Worm (Caenorhabditis elegans): ENCODE results near the gene C04A11.1.

DNA sequence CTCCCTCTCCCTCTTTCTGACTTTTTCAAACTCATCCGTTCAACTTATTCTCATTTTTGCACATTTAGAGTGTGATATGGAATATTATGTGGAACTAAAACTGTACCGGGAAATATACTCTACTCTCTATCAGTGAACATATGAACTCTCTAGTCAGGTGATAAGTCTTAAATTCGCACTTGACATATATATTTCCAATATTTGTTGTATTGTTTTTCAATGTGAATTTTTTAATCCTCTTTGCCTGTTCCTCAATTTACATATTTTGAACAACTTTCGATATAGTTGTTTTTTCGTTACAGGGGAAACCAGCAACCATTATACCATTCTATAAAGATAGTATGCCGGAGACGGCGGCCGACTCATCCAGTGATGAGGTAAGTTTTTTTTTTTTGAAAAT is at the start of gene C04A11.1:
- TF ChIP-seq zip-11 (GFP tag; IDR thresholded peaks at IDR 0.05) (no peak), ztf-7 (tag; optimal IDR thresholded peaks at IDR 0.05) (no peak), Y48G9A.11 (GFP tag; IDR thresholded peaks at IDR 0.05) (no peak), fkh-10 (GFP tag; optimal IDR thresholded peaks at IDR 0.05) (no peak), ZK546.5 (tag; optimal IDR thresholded peaks at IDR 0.05) (no peak), rbr-2 (tag; optimal IDR thresholded peaks at IDR 0.05) (no peak), F44E2.7 (GFP tag; IDR thresholded peaks at IDR 0.05) (no peak), mep-1 (tag; optimal IDR thresholded peaks at IDR 0.05) (no peak), ztf-11 (tag; optimal IDR thresholded peaks at IDR 0.05) (no peak), nhr-237 (tag; optimal IDR thresholded peaks at IDR 0.05) (no peak), zfp-2 (tag; optimal IDR thresholded peaks at IDR 0.05) (no peak)

Data from whole organism, L4 larva.